Worm (Caenorhabditis elegans): Measurements from ENCODE around the gene C34E7.3.

The C34E7.3 gene

DNA sequence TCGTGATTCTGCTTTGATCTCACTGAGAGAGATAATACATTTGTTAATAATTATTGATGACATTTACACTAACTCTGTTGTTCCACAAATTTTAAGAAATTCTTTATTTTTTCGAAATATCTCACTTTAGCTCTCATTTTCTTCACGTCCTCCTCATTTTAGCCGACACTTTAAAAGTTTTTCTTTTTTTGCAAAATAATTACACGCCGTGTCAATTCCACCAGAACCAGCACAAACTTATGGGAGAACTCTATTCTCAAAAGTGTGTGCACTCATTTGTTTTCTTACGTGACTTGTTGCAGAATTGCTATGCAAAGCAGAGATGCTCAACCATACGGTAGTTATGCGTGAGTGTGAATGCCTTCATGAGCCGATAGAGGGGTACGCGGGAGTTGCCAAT is 35.1 kb downstream of the C34E7.3 start, which contains the start of gene frpr-2:
Gene frpr-2 (plus strand): TSS at position 301 of the 400 bp plus-strand sequence.
- TF ChIP-seq tab-1 (GFP tag; IDR thresholded peaks at IDR 0.05): no peak

DNA sequence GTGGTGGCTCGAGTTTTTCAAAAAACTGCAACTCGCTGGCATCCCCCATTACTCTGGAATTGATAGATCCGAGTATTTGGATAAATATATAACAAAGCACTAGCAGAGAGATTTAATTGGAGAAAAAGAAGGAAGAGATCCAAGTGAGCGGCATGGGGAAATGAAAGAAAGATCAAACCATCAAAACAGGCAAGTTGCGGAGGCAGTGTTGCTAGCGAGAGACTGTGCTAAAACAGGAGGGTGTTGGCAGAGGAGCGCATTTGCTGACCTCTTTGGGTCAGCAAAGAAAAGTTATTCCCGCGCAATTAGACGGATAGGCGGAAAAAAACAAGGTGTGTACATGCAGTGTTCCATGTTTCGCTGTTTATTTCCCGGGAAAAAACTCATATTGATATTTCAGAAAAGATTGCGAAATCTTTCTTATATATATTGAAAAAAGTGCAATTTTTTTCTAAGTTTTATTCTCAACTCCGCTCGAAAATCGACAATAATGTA is 45.6 kb downstream of the C34E7.3 start, which contains the start of gene ppk-3:
Gene ppk-3 (minus strand): TSS at position 51 of the 495 bp plus-strand sequence.
- TF ChIP-seq ref-1 (GFP tag; conservative IDR thresholded peaks at IDR 0.05): no peak
- TF ChIP-seq cog-1 (tag; optimal IDR thresholded peaks at IDR 0.05): peak; percentile 33

DNA sequence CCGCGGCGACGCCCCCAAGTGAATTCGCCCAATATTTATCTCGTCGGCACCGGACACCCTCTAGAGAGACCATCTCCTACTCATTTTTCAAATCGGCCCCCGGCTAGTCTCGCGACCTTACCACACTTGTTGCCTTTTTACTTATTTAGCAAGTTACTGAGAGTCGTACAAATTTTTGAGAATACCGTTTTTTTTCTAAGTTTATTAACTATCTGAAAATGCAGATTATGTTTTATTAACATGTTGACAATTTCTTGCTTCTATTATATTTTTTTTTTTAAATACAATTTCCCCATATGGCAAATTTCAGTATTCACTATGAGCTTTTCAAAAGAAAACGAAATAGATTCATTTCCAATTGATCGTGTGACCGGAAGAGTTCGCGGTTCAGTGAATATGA is 46.7 kb downstream of the C34E7.3 start, which contains the start of the genes F11C1.4 and F11C1.10:
Gene F11C1.4 (plus strand): TSS at position 301 of the 400 bp plus-strand sequence.
Gene F11C1.10 (plus strand): TSS at position 309 of the 400 bp plus-strand sequence.
- TF ChIP-seq cog-1 (tag; optimal IDR thresholded peaks at IDR 0.05) (no peak), flt-1 (GFP tag; IDR thresholded peaks at IDR 0.05) (no peak), ztf-29 (GFP tag; IDR thresholded peaks at IDR 0.05) (no peak), tab-1 (GFP tag; IDR thresholded peaks at IDR 0.05) (no peak), ref-1 (GFP tag; conservative IDR thresholded peaks at IDR 0.05) (no peak), ztf-23 (GFP tag; IDR thresholded peaks at IDR 0.05) (no peak), med-1 (GFP tag; optimal IDR thresholded peaks at IDR 0.05; ENCODE audit: insufficient read depth) (no peak), T22C8.4 (GFP tag; IDR thresholded peaks at IDR 0.05) (no peak), klf-2 (GFP tag; conservative IDR thresholded peaks at IDR 0.05) (no peak)

DNA sequence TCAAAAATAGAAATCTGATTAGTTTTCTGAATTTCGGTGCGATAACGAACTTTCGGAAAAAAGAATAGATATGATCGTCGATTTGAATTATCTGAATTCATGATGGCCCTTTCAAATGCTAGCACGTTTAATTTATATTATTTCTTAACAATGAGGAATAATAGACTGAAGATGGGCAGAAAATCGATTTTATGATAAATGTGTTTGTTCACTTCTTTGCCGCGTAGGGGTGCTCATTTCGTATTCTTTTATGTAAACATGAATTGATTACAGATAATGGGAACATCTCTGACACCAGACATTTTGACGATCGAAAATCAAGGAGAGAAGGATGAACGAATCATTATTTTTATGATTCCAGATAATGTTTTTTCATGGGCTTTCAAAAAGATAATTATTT is 47.4 kb downstream of the C34E7.3 start, which contains the start of gene F11C1.9:
Gene F11C1.9 (minus strand): TSS at position 101 of the 400 bp plus-strand sequence.
- TF ChIP-seq cog-1 (tag; optimal IDR thresholded peaks at IDR 0.05) (no peak), T22C8.4 (GFP tag; IDR thresholded peaks at IDR 0.05) (no peak), ztf-29 (GFP tag; IDR thresholded peaks at IDR 0.05) (no peak), med-1 (GFP tag; optimal IDR thresholded peaks at IDR 0.05; ENCODE audit: insufficient read depth) (no peak), tab-1 (GFP tag; IDR thresholded peaks at IDR 0.05) (no peak), ztf-23 (GFP tag; IDR thresholded peaks at IDR 0.05) (no peak)

DNA sequence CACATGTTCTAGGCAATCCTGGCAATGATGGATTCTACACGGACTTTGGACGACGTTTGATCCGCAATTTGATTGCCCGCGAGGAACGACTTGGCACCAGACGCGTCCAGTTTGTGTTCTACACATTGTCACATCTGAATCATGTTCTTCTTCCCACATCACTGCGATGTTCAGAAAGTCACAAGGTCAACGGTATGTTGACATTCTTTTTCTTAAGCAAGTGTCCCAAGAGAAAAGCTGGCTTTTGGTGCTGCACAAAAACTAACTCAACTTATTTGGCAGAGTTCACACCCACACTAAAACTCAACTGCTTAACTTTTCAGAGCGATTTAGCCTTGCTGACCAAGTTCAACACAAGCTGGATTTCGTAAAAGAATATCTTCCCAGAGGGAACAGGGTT is 48.5 kb downstream of the C34E7.3 start:
- TF ChIP-seq ref-1 (GFP tag; conservative IDR thresholded peaks at IDR 0.05) (no peak), T22C8.4 (GFP tag; IDR thresholded peaks at IDR 0.05) (no peak), tab-1 (GFP tag; IDR thresholded peaks at IDR 0.05) (no peak), ztf-23 (GFP tag; IDR thresholded peaks at IDR 0.05) (no peak), med-1 (GFP tag; optimal IDR thresholded peaks at IDR 0.05; ENCODE audit: insufficient read depth) (no peak), ztf-29 (GFP tag; IDR thresholded peaks at IDR 0.05) (no peak), klf-2 (GFP tag; conservative IDR thresholded peaks at IDR 0.05) (no peak), cog-1 (tag; optimal IDR thresholded peaks at IDR 0.05) (no peak), flt-1 (GFP tag; IDR thresholded peaks at IDR 0.05) (no peak)

DNA sequence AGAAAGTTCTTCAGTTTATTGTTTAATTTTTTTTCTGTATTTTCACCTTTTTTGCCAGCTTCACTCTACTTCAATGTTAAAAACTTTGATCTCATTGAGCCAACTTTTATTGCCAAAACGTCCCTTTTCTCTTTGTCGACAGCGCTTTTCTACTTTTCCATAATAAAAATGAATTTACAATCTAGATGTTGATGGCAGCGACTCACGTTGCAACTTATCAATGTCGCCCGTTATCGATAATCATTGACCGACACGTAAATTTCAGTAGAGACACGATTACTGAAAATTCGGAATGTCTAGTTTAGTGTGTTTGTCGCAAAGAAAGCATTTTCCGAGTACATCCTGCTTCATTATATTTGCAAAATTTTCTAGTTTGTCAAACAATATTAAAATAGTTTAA is 49.7 kb downstream of the C34E7.3 start:
- no peak for TF ChIP-seq cog-1 (tag; optimal IDR thresholded peaks at IDR 0.05)
- no peak for TF ChIP-seq ztf-29 (GFP tag; IDR thresholded peaks at IDR 0.05)
- no peak for TF ChIP-seq klf-2 (GFP tag; conservative IDR thresholded peaks at IDR 0.05)
- TF ChIP-seq ztf-23 (GFP tag; IDR thresholded peaks at IDR 0.05): no peak
- TF ChIP-seq tab-1 (GFP tag; IDR thresholded peaks at IDR 0.05): no peak
- no peak for TF ChIP-seq flt-1 (GFP tag; IDR thresholded peaks at IDR 0.05)
- TF ChIP-seq ref-1 (GFP tag; conservative IDR thresholded peaks at IDR 0.05): no peak
- TF ChIP-seq T22C8.4 (GFP tag; IDR thresholded peaks at IDR 0.05): no peak
- TF ChIP-seq med-1 (GFP tag; optimal IDR thresholded peaks at IDR 0.05; ENCODE audit: insufficient read depth): no peak

DNA sequence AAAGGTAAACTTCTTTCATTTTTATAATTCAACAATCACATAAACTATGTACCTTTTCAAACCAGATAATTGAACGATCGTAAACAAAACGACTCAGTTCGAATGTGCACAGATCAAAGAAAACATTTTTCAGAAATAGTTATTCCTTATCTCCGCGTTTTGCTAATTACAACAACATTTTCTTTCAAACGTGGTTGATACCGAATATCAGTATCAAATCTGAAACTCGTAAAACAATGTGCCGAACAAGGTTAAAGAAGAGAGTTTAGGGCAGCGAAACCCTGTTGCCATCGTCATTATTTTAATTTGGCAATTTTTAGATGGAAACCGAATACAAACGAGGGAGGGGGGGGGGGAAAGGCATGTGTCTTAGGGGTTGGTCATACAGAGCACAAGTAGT is 51.3 kb downstream of the C34E7.3 start, which contains the start of gene scav-4:
Gene scav-4 (plus strand): TSS at position 383 of the 400 bp plus-strand sequence.
- TF ChIP-seq tab-1 (GFP tag; IDR thresholded peaks at IDR 0.05): no peak
- no peak for TF ChIP-seq med-1 (GFP tag; optimal IDR thresholded peaks at IDR 0.05; ENCODE audit: insufficient read depth)
- TF ChIP-seq ztf-23 (GFP tag; IDR thresholded peaks at IDR 0.05): no peak
- TF ChIP-seq T22C8.4 (GFP tag; IDR thresholded peaks at IDR 0.05): no peak
- no peak for TF ChIP-seq cog-1 (tag; optimal IDR thresholded peaks at IDR 0.05)
- no peak for TF ChIP-seq flt-1 (GFP tag; IDR thresholded peaks at IDR 0.05)
- TF ChIP-seq ref-1 (GFP tag; conservative IDR thresholded peaks at IDR 0.05): no peak
- TF ChIP-seq klf-2 (GFP tag; conservative IDR thresholded peaks at IDR 0.05): no peak
- no peak for TF ChIP-seq ztf-29 (GFP tag; IDR thresholded peaks at IDR 0.05)

Measured in whole organism, midembryonic.